Worm (Caenorhabditis elegans): ENCODE results near the gene cdh-10.

The cdh-10 gene

DNA sequence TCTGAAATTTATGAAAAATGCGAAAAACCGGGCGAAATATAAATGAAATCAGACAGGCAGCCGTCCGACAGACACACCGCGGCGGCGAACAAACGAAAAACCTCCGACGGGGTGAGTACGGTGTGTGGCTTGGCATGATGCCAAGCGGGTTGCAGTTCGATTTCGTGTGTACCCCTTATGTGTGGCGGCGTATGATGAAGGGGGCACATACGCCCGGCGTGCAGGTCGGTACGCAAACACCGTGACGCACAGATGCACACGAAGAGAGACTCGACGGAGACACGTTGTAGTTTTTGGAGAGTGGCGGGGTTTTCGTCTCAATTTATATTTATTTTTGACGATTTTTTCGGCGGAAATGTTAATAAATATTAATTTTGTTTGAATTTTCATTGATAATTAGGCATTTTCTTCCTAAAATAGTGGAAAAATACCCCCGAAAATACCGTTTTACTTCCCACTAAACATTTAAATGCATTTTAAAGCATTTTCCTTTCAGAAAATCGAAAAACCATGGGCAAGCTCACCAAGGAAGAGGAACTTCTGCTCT is 74.1 kb downstream of the cdh-10 start, which contains the start of gene trap-3 (continued):
- TF ChIP-seq hlh-12 (tag; optimal IDR thresholded peaks at IDR 0.05) = no peak
- TF ChIP-seq egl-18 (GFP tag; IDR thresholded peaks at IDR 0.05) = peak; percentile 69; the same call in 1 of the 2 replicates
- TF ChIP-seq sea-2 (GFP tag; IDR thresholded peaks at IDR 0.05) = 0 out of 2 replicates have a peak, but pooled peaks have one; percentile 49
- no peak for TF ChIP-seq T26A5.8 (tag; optimal IDR thresholded peaks at IDR 0.05)
- peak; percentile 97 for TF ChIP-seq ceh-27 (GFP tag; optimal IDR thresholded peaks at IDR 0.05)
- TF ChIP-seq nfyb-1 (GFP tag; IDR thresholded peaks at IDR 0.05) = peak; percentile 99
- TF ChIP-seq Y67H2A.10 (GFP tag; conservative IDR thresholded peaks at IDR 0.05) = peak; percentile 79
- TF ChIP-seq sdz-38 (tag; optimal IDR thresholded peaks at IDR 0.05) = no peak
- TF ChIP-seq mxl-1 (tag; optimal IDR thresholded peaks at IDR 0.05) = no peak
- TF ChIP-seq xnd-1 (tag; optimal IDR thresholded peaks at IDR 0.05) = peak; percentile 52
- peak; percentile 100 for TF ChIP-seq let-607 (tag; optimal IDR thresholded peaks at IDR 0.05)
- no peak for TF ChIP-seq aptf-2 (GFP tag; conservative IDR thresholded peaks at IDR 0.05)
- peak; percentile 52 for TF ChIP-seq T07F8.4 (tag; optimal IDR thresholded peaks at IDR 0.05)
- TF ChIP-seq ztf-18 (tag; optimal IDR thresholded peaks at IDR 0.05) = peak; percentile 89
- peak; percentile 91 for TF ChIP-seq madf-6 (GFP tag; IDR thresholded peaks at IDR 0.05)
- TF ChIP-seq unc-62 (GFP tag; optimal IDR thresholded peaks at IDR 0.05) = peak; percentile 22
- 0 out of 2 replicates have a peak, but pooled peaks have one; percentile 35 for TF ChIP-seq bed-1 (GFP tag; IDR thresholded peaks at IDR 0.05)
- TF ChIP-seq lin-54 (GFP tag; optimal IDR thresholded peaks at IDR 0.05) = peak; percentile 97
- TF ChIP-seq egl-44 (GFP tag; IDR thresholded peaks at IDR 0.05) = peak; percentile 95
- TF ChIP-seq repo-1 (tag; optimal IDR thresholded peaks at IDR 0.05) = peak; percentile 87
- TF ChIP-seq ekl-4 (GFP tag; IDR thresholded peaks at IDR 0.05) = peak; percentile 97
- TF ChIP-seq K12H6.12 (tag; optimal IDR thresholded peaks at IDR 0.05) = peak; percentile 98
- TF ChIP-seq hrde-1 (tag; optimal IDR thresholded peaks at IDR 0.05; ENCODE audit: borderline replicate concordance) = peak; percentile 72
- peak; percentile 74 for TF ChIP-seq Y79H2A.3 (GFP tag; conservative IDR thresholded peaks at IDR 0.05)
- TF ChIP-seq F10E7.11 (tag; optimal IDR thresholded peaks at IDR 0.05) = no peak
- TF ChIP-seq egrh-3 (GFP tag; IDR thresholded peaks at IDR 0.05) = peak; percentile 71
- TF ChIP-seq gei-17 (GFP tag; optimal IDR thresholded peaks at IDR 0.05) = peak; percentile 83
- peak; percentile 38 for TF ChIP-seq nhr-27 (tag; optimal IDR thresholded peaks at IDR 0.05)
- no peak for TF ChIP-seq dpff-1 (tag; optimal IDR thresholded peaks at IDR 0.05)
- peak in 2 of 3 experiments; percentile 13 to 86 for TF ChIP-seq lin-35 (GFP tag; optimal IDR thresholded peaks at IDR 0.05)
- TF ChIP-seq hsf-1 (GFP tag; IDR thresholded peaks at IDR 0.05) = peak; percentile 75
- 0 out of 2 replicates have a peak, but pooled peaks have one; percentile 87 for TF ChIP-seq F37B4.10 (GFP tag; IDR thresholded peaks at IDR 0.05)
- peak; percentile 66 for TF ChIP-seq dpl-1 (GFP tag; optimal IDR thresholded peaks at IDR 0.05)
- TF ChIP-seq rpc-1 (optimal IDR thresholded peaks at IDR 0.05) = peak; percentile 7
- no peak for TF ChIP-seq rpc-1 (tag; optimal IDR thresholded peaks at IDR 0.05)
- peak; percentile 95 for TF ChIP-seq Y95B8A.8 (GFP tag; IDR thresholded peaks at IDR 0.05)
- TF ChIP-seq ceh-100 (GFP tag; IDR thresholded peaks at IDR 0.05) = peak; percentile 84
- no peak for TF ChIP-seq ama-1 (optimal IDR thresholded peaks at IDR 0.05)
- TF ChIP-seq ama-1 (GFP tag; optimal IDR thresholded peaks at IDR 0.05) = peak in 1 of 2 experiments; percentile 61
- TF ChIP-seq F52B5.7 (tag; optimal IDR thresholded peaks at IDR 0.05) = peak; percentile 85
- TF ChIP-seq ztf-6 (GFP tag; IDR thresholded peaks at IDR 0.05) = peak; percentile 89
- no peak for TF ChIP-seq tbx-9 (tag; optimal IDR thresholded peaks at IDR 0.05; ENCODE audit: borderline replicate concordance)
- peak in 1 of 2 experiments; percentile 59 for TF ChIP-seq rec-8 (tag; optimal IDR thresholded peaks at IDR 0.05)
- TF ChIP-seq F39B2.1 (GFP tag; IDR thresholded peaks at IDR 0.05) = 0 out of 2 replicates have a peak, but pooled peaks have one; percentile 69
- TF ChIP-seq lsy-27 (tag; optimal IDR thresholded peaks at IDR 0.05; ENCODE audit: borderline replicate concordance, insufficient read depth) = peak; percentile 61
- peak; percentile 98 for TF ChIP-seq nhr-90 (tag; optimal IDR thresholded peaks at IDR 0.05)
- TF ChIP-seq D2030.7 (GFP tag; IDR thresholded peaks at IDR 0.05) = peak; percentile 96
- peak; percentile 29 for TF ChIP-seq unc-130 (GFP tag; optimal IDR thresholded peaks at IDR 0.05)
